Worm (Caenorhabditis elegans): ENCODE results near the gene T03E6.9.

Gene T03E6.9

ce11 chrV:16610791-16611385, 10.4 kb upstream of the T03E6.9 start, which contains the start of gene srw-54:
TSS of gene srw-54 (plus strand) at chrV:16611335.
- no peak for TF ChIP-seq tbx-2 (tag; optimal IDR thresholded peaks at IDR 0.05)
- no peak for TF ChIP-seq unc-86 (tag; optimal IDR thresholded peaks at IDR 0.05)
- no peak for TF ChIP-seq hlh-13 (GFP tag; optimal IDR thresholded peaks at IDR 0.05)
- no peak for TF ChIP-seq T23F11.4 (GFP tag; optimal IDR thresholded peaks at IDR 0.05)
- TF ChIP-seq sdc-2 (tag; optimal IDR thresholded peaks at IDR 0.05) = no peak
- no peak for TF ChIP-seq dmd-4 (tag; optimal IDR thresholded peaks at IDR 0.05; ENCODE audit: borderline replicate concordance)
- TF ChIP-seq lin-11 (tag; optimal IDR thresholded peaks at IDR 0.05) = no peak
- no peak for TF ChIP-seq ceh-9 (tag; optimal IDR thresholded peaks at IDR 0.05)
- no peak for TF ChIP-seq C38D4.7 (GFP tag; optimal IDR thresholded peaks at IDR 0.05)
- no peak for TF ChIP-seq npax-4 (tag; optimal IDR thresholded peaks at IDR 0.05)
- TF ChIP-seq dve-1 (tag; optimal IDR thresholded peaks at IDR 0.05) = no peak
- no peak for TF ChIP-seq F13H6.1 (tag; optimal IDR thresholded peaks at IDR 0.05)

ce11 chrV:16610094-16610493, 9.6 kb upstream of the T03E6.9 start:
- TF ChIP-seq dmd-4 (tag; optimal IDR thresholded peaks at IDR 0.05; ENCODE audit: borderline replicate concordance) = no peak
- TF ChIP-seq unc-3 (GFP tag; conservative IDR thresholded peaks at IDR 0.05) = no peak
- no peak for TF ChIP-seq unc-3 (tag; optimal IDR thresholded peaks at IDR 0.05)
- no peak for TF ChIP-seq syd-9 (tag; optimal IDR thresholded peaks at IDR 0.05)
- no peak for TF ChIP-seq C08G9.2 (tag; optimal IDR thresholded peaks at IDR 0.05)
- TF ChIP-seq fkh-6 (tag; optimal IDR thresholded peaks at IDR 0.05) = no peak
- no peak for TF ChIP-seq pat-9 (tag; optimal IDR thresholded peaks at IDR 0.05)
- TF ChIP-seq mec-3 (tag; optimal IDR thresholded peaks at IDR 0.05; ENCODE audit: borderline replicate concordance) = no peak
- no peak for TF ChIP-seq pag-3 (tag; optimal IDR thresholded peaks at IDR 0.05; ENCODE audit: borderline replicate concordance)
- TF ChIP-seq unc-42 (tag; optimal IDR thresholded peaks at IDR 0.05) = no peak
- no peak for TF ChIP-seq hlh-8 (tag; optimal IDR thresholded peaks at IDR 0.05)
- no peak for TF ChIP-seq unc-86 (tag; optimal IDR thresholded peaks at IDR 0.05)

- TF ChIP-seq dve-1 (tag; optimal IDR thresholded peaks at IDR 0.05) = no peak
- no peak for TF ChIP-seq ceh-31 (tag; optimal IDR thresholded peaks at IDR 0.05)
- TF ChIP-seq pag-3 (tag; optimal IDR thresholded peaks at IDR 0.05; ENCODE audit: borderline replicate concordance) = no peak
- no peak for TF ChIP-seq unc-86 (tag; optimal IDR thresholded peaks at IDR 0.05)
- no peak for TF ChIP-seq ttx-3 (tag; optimal IDR thresholded peaks at IDR 0.05)
- TF ChIP-seq gmeb-2 (tag; optimal IDR thresholded peaks at IDR 0.05) = no peak
- no peak for TF ChIP-seq sdc-2 (tag; optimal IDR thresholded peaks at IDR 0.05)
- no peak for TF ChIP-seq madf-2 (tag; optimal IDR thresholded peaks at IDR 0.05)
- TF ChIP-seq hlh-15 (tag; optimal IDR thresholded peaks at IDR 0.05) = no peak
- TF ChIP-seq ceh-2 (tag; optimal IDR thresholded peaks at IDR 0.05) = no peak
- no peak for TF ChIP-seq ref-2 (tag; optimal IDR thresholded peaks at IDR 0.05)
- TF ChIP-seq K09A11.1 (tag; optimal IDR thresholded peaks at IDR 0.05; ENCODE audit: insufficient read depth) = no peak
- no peak for TF ChIP-seq ceh-48 (tag; optimal IDR thresholded peaks at IDR 0.05)
- no peak for TF ChIP-seq npax-4 (tag; optimal IDR thresholded peaks at IDR 0.05)
- TF ChIP-seq pax-1 (tag; optimal IDR thresholded peaks at IDR 0.05) = no peak
These were observed 8.0 kb upstream of the T03E6.9 start for ce11 chrV:16608478-16608877.

DNA sequence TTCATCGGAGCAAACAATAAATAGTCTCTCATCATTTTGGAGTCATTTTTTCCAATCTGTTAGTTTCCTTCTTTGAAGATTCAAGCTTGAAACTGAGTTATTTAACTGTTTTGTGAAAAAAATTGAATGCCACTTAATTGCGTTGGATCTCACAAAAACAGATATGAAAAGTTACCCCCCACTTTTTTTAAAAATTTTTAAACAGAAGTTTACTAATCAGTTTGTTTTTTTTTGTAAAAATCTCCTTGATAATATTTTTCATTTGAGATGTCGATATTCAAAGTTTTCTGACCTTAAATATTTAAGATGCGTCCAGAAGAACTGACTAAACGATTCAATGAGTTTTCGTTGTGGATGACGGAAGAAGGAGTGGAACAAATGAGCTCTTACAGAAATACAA, 5.8 kb upstream of the T03E6.9 start, which contains the start of gene Y32B12C.1:
TSS of gene Y32B12C.1 (plus strand) at position 301 of the 400 bp plus-strand sequence.
- TF ChIP-seq madf-2 (tag; optimal IDR thresholded peaks at IDR 0.05) (no peak), C08G9.2 (tag; optimal IDR thresholded peaks at IDR 0.05) (no peak), tbx-2 (tag; optimal IDR thresholded peaks at IDR 0.05) (no peak), unc-55 (GFP tag; optimal IDR thresholded peaks at IDR 0.05) (no peak), pros-1 (tag; optimal IDR thresholded peaks at IDR 0.05) (no peak), mec-3 (tag; optimal IDR thresholded peaks at IDR 0.05; ENCODE audit: borderline replicate concordance) (no peak), ztf-16 (tag; optimal IDR thresholded peaks at IDR 0.05) (no peak), ceh-9 (tag; optimal IDR thresholded peaks at IDR 0.05) (no peak), pha-4 (tag; optimal IDR thresholded peaks at IDR 0.05) (no peak), ttx-3 (tag; optimal IDR thresholded peaks at IDR 0.05) (no peak), unc-3 (GFP tag; conservative IDR thresholded peaks at IDR 0.05) (no peak), unc-3 (tag; optimal IDR thresholded peaks at IDR 0.05) (no peak), fax-1 (tag; optimal IDR thresholded peaks at IDR 0.05) (no peak), eyg-1 (tag; optimal IDR thresholded peaks at IDR 0.05) (no peak), hlh-13 (GFP tag; optimal IDR thresholded peaks at IDR 0.05) (no peak)
